Worm (Caenorhabditis elegans) whole organism, L3 larva: ENCODE results near the gene col-10.

Source experiments
- R02D3.7 ChIP-seq: fragments of 150-350 bp; optimal IDR thresholded peaks from 2 replicates; lab custom pipeline; 2014; ENCODE audit warnings: missing biosample characterization, missing genetic modification characterization
- ceh-28 ChIP-seq: fragments of 150-350 bp; optimal IDR thresholded peaks from 2 replicates; lab custom pipeline; 2014; ENCODE audit warnings: missing biosample characterization, missing genetic modification reagents, missing genetic modification characterization
- ceh-82 ChIP-seq: fragments of 150-350 bp; optimal IDR thresholded peaks from 2 replicates; lab custom pipeline; 2014; ENCODE audit warnings: missing biosample characterization, missing genetic modification characterization
- daf-12 ChIP-seq: fragments of 150-350 bp; optimal IDR thresholded peaks from 2 replicates; lab custom pipeline; 2014; ENCODE audit warnings: missing biosample characterization, missing genetic modification reagents, missing genetic modification characterization
- elt-1 ChIP-seq: fragments of 150-350 bp; optimal IDR thresholded peaks from 2 replicates; lab custom pipeline; 2014; ENCODE audit warnings: missing biosample characterization, missing genetic modification characterization
- fkh-10 ChIP-seq: sonication (generic microtip); optimal IDR thresholded peaks from 2 replicates; lab custom pipeline; 2017; ENCODE audit warnings: missing biosample characterization, missing genetic modification reagents, missing genetic modification characterization
- nfya-1 ChIP-seq: sonication (generic microtip); optimal IDR thresholded peaks from 2 replicates; lab custom pipeline; 2017; ENCODE audit warnings: missing genetic modification characterization, mild to moderate bottlenecking, missing compliant biosample characterization, antibody characterized with exemption, moderate library complexity; ENCODE audit not compliant: insufficient read depth
- nhr-11 ChIP-seq: fragments of 150-350 bp; optimal IDR thresholded peaks from 2 replicates; lab custom pipeline; 2014; ENCODE audit warnings: missing biosample characterization, missing genetic modification characterization
- nhr-23 ChIP-seq: fragments of 150-350 bp; optimal IDR thresholded peaks from 2 replicates; lab custom pipeline; 2014; ENCODE audit warnings: missing biosample characterization, missing genetic modification reagents, missing genetic modification characterization
- nhr-77 ChIP-seq: fragments of 150-350 bp; optimal IDR thresholded peaks from 2 replicates; lab custom pipeline; 2014; ENCODE audit warnings: missing biosample characterization, missing genetic modification characterization
- pqm-1 ChIP-seq: fragments of 150-350 bp; optimal IDR thresholded peaks from 2 replicates; lab custom pipeline; 2017; ENCODE audit warnings: missing biosample characterization, missing genetic modification characterization, inconsistent platforms
- unc-62 ChIP-seq: fragments of 150-350 bp; sonication (generic microtip); optimal IDR thresholded peaks from 4 replicates; lab custom pipeline; 2014; ENCODE audit warnings: missing biosample characterization, missing genetic modification reagents, missing genetic modification characterization

- TF ChIP-seq nfya-1 (tag; lab: Kevin White, UChicago), result peak; percentile 6
- TF ChIP-seq ceh-28, result no peak
- TF ChIP-seq daf-12, result no peak
- TF ChIP-seq nhr-11, result no peak
- TF ChIP-seq R02D3.7 (tag; lab: Kevin White, UChicago), result no peak
- TF ChIP-seq elt-1 (tag; lab: Kevin White, UChicago), result peak; percentile 51
- TF ChIP-seq unc-62 (GFP tag; lab: Kevin White, UChicago), result no peak
- no peak for TF ChIP-seq fkh-10 (GFP tag; lab: Kevin White, UChicago)
- no peak for TF ChIP-seq pqm-1 (tag; lab: Kevin White, UChicago)
- peak; percentile 47 for TF ChIP-seq nhr-23
- TF ChIP-seq ceh-82 (tag; lab: Kevin White, UChicago), result no peak
- no peak for TF ChIP-seq nhr-77
Measured at ce11 chrV:9146849-9147557, 18.1 kb downstream of the col-10 start, which contains the start of gene spl-2.
